Fruit fly (Drosophila melanogaster) whole organism, embryonic: Measurements from ENCODE around the gene Arl4.

Source experiments
- Atf-2 ChIP-seq: fragments of 200-800 bp; sonication (Bioruptor generic); optimal IDR thresholded peaks from 2 replicates; lab custom pipeline; 2016; ENCODE audit warnings: missing biosample characterization, missing genetic modification characterization
- Atf3 ChIP-seq: fragments of 200-800 bp; sonication (Bioruptor generic); optimal IDR thresholded peaks from 3 replicates; lab custom pipeline; 2016; ENCODE audit warnings: missing biosample characterization, missing genetic modification characterization
- Blimp-1 ChIP-seq: fragments of 200-800 bp; sonication (Bioruptor generic); optimal IDR thresholded peaks from 3 replicates; lab custom pipeline; 2018; ENCODE audit warnings: missing biosample characterization, missing genetic modification characterization, mild to moderate bottlenecking, moderate library complexity, missing genetic modification reagents
- CG10147 ChIP-seq: fragments of 200-800 bp; sonication (Bioruptor generic); optimal IDR thresholded peaks from 2 replicates; lab custom pipeline; 2019; ENCODE audit warnings: missing biosample characterization, mild to moderate bottlenecking, missing genetic modification characterization, moderate library complexity
- CG10565 ChIP-seq: fragments of 200-800 bp; sonication (Bioruptor generic); optimal IDR thresholded peaks from 3 replicates; lab custom pipeline; 2016; ENCODE audit warnings: missing biosample characterization, mild to moderate bottlenecking, missing genetic modification characterization
- CG10959 ChIP-seq: fragments of 200-800 bp; sonication (Bioruptor generic); IDR thresholded peaks from 2 replicates; pipeline ENCODE4 v1.3.6; 2022; ENCODE audit warnings: missing biosample characterization, missing genetic modification characterization
- CG12155 ChIP-seq: fragments of 200-800 bp; sonication (Bioruptor generic); optimal IDR thresholded peaks from 3 replicates; lab custom pipeline; 2016; ENCODE audit warnings: missing biosample characterization, missing genetic modification characterization
- CG12769 ChIP-seq: fragments of 200-800 bp; sonication (Bioruptor generic); optimal IDR thresholded peaks from 2 replicates; lab custom pipeline; 2019; ENCODE audit warnings: missing biosample characterization, mild to moderate bottlenecking, missing genetic modification characterization, moderate library complexity
- CG13775 ChIP-seq: fragments of 200-800 bp; sonication (Bioruptor generic); optimal IDR thresholded peaks from 3 replicates; lab custom pipeline; 2017; ENCODE audit warnings: missing biosample characterization, mild to moderate bottlenecking, missing genetic modification characterization
- CG15011 ChIP-seq: fragments of 200-800 bp; sonication (Bioruptor generic); optimal IDR thresholded peaks from 3 replicates; lab custom pipeline; 2018; ENCODE audit warnings: missing biosample characterization, mild to moderate bottlenecking, missing genetic modification characterization
- CG15269 ChIP-seq: fragments of 200-800 bp; sonication (Bioruptor generic); optimal IDR thresholded peaks from 2 replicates; lab custom pipeline; 2018; ENCODE audit warnings: missing biosample characterization, mild to moderate bottlenecking, missing genetic modification characterization, moderate library complexity
- CG15479 ChIP-seq: fragments of 200-800 bp; sonication (Bioruptor generic); optimal IDR thresholded peaks from 3 replicates; lab custom pipeline; 2019; ENCODE audit warnings: missing biosample characterization, mild to moderate bottlenecking, missing genetic modification characterization, moderate library complexity
- CG15514 ChIP-seq: fragments of 200-800 bp; sonication (Bioruptor generic); optimal IDR thresholded peaks from 3 replicates; lab custom pipeline; 2017; ENCODE audit warnings: missing biosample characterization, missing genetic modification characterization, mild to moderate bottlenecking, moderate library complexity, missing genetic modification reagents
- CG15696 ChIP-seq: fragments of 200-800 bp; sonication (Bioruptor generic); optimal IDR thresholded peaks from 2 replicates; lab custom pipeline; 2019; ENCODE audit warnings: missing biosample characterization, mild to moderate bottlenecking, missing genetic modification characterization, moderate library complexity
- CG16779 ChIP-seq: fragments of 200-800 bp; sonication (Bioruptor generic); IDR thresholded peaks from 2 replicates; pipeline ENCODE4 v1.3.6; 2022; ENCODE audit warnings: missing biosample characterization, missing genetic modification characterization
- CG16815 ChIP-seq: fragments of 200-800 bp; sonication (Bioruptor generic); optimal IDR thresholded peaks from 3 replicates; lab custom pipeline; 2017; ENCODE audit warnings: missing biosample characterization, mild to moderate bottlenecking, missing genetic modification characterization
- CG18619 ChIP-seq: fragments of 200-800 bp; sonication (Bioruptor generic); optimal IDR thresholded peaks from 3 replicates; lab custom pipeline; 2017; ENCODE audit warnings: missing biosample characterization, mild to moderate bottlenecking, missing genetic modification characterization
- CG18764 ChIP-seq: fragments of 200-800 bp; sonication (Bioruptor generic); optimal IDR thresholded peaks from 3 replicates; lab custom pipeline; 2016; ENCODE audit warnings: missing biosample characterization, missing genetic modification characterization
- CG2202 ChIP-seq: fragments of 200-800 bp; sonication (Bioruptor generic); optimal IDR thresholded peaks from 2 replicates; lab custom pipeline; 2018; ENCODE audit warnings: missing biosample characterization, mild to moderate bottlenecking, missing genetic modification characterization
- CG33557 ChIP-seq: fragments of 200-800 bp; sonication (Bioruptor generic); optimal IDR thresholded peaks from 2 replicates; lab custom pipeline; 2019; ENCODE audit warnings: missing biosample characterization, mild to moderate bottlenecking, missing genetic modification characterization, moderate library complexity
- CG3838 ChIP-seq: fragments of 200-800 bp; sonication (Bioruptor generic); optimal IDR thresholded peaks from 3 replicates; lab custom pipeline; 2016; ENCODE audit warnings: missing biosample characterization, missing genetic modification characterization
- CG42726 ChIP-seq: fragments of 200-800 bp; sonication (Bioruptor generic); IDR thresholded peaks from 2 replicates; pipeline ENCODE4 v1.3.6; 2022; ENCODE audit warnings: missing biosample characterization, missing genetic modification characterization; ENCODE audit not compliant: partially characterized antibody
- CG4360 ChIP-seq: fragments of 200-800 bp; sonication (Bioruptor generic); IDR thresholded peaks from 2 replicates; pipeline ENCODE4 v1.3.6; 2022; ENCODE audit warnings: missing biosample characterization, missing genetic modification characterization
- CG6654 ChIP-seq: fragments of 200-800 bp; sonication (Bioruptor generic); optimal IDR thresholded peaks from 2 replicates; lab custom pipeline; 2017; ENCODE audit warnings: missing biosample characterization, mild to moderate bottlenecking, missing genetic modification characterization
- CG6689 ChIP-seq: fragments of 200-800 bp; sonication (Bioruptor generic); IDR thresholded peaks from 2 replicates; pipeline ENCODE4 v1.3.6; 2022; ENCODE audit warnings: missing biosample characterization, missing genetic modification characterization
- CG7372 ChIP-seq: fragments of 200-800 bp; sonication (Bioruptor generic); IDR thresholded peaks from 2 replicates; pipeline ENCODE4 v1.3.6; 2022; ENCODE audit warnings: missing biosample characterization, missing genetic modification characterization
- CG9797 ChIP-seq: fragments of 200-800 bp; sonication (Bioruptor generic); optimal IDR thresholded peaks from 3 replicates; lab custom pipeline; 2018; ENCODE audit warnings: missing biosample characterization, mild to moderate bottlenecking, missing genetic modification characterization
- CTCF ChIP-seq: fragments of 200-800 bp; sonication (Bioruptor generic); optimal IDR thresholded peaks from 2 replicates; lab custom pipeline; 2017; ENCODE audit warnings: missing biosample characterization, mild to moderate bottlenecking, missing genetic modification characterization, moderate library complexity
- Dfd ChIP-seq, 2 experiments: fragments of >200 bp; optimal IDR thresholded peaks; 2 replicates each; lab custom pipeline; 2017; ENCODE audit warnings: missing biosample characterization in 2 of 2, missing genetic modification characterization in 2 of 2
- Dref ChIP-seq: fragments of 200-800 bp; sonication (Bioruptor generic); IDR thresholded peaks from 2 replicates; pipeline ENCODE4 v1.3.6; 2022; ENCODE audit warnings: missing biosample characterization, missing genetic modification characterization
- Ets97D ChIP-seq: fragments of 200-800 bp; sonication (Bioruptor generic); optimal IDR thresholded peaks from 3 replicates; lab custom pipeline; 2016; ENCODE audit warnings: missing biosample characterization, missing genetic modification characterization
- H15 ChIP-seq: fragments of 200-800 bp; sonication (Bioruptor generic); IDR thresholded peaks from 3 replicates; pipeline ENCODE4 v1.3.6; 2022; ENCODE audit warnings: missing biosample characterization, missing genetic modification characterization
- Myb ChIP-seq: fragments of 200-800 bp; sonication (Bioruptor generic); optimal IDR thresholded peaks from 2 replicates; lab custom pipeline; 2016; ENCODE audit warnings: missing biosample characterization, missing genetic modification characterization
- NC2α ChIP-seq: fragments of 200-800 bp; sonication (Bioruptor generic); optimal IDR thresholded peaks from 2 replicates; lab custom pipeline; 2016; ENCODE audit warnings: missing biosample characterization, missing genetic modification characterization
- PHDP ChIP-seq: fragments of 200-800 bp; sonication (Bioruptor generic); optimal IDR thresholded peaks from 3 replicates; lab custom pipeline; 2018; ENCODE audit warnings: missing biosample characterization, mild to moderate bottlenecking, missing genetic modification characterization, moderate library complexity
- Ptx1 ChIP-seq: fragments of 200-800 bp; sonication (Bioruptor generic); IDR thresholded peaks from 2 replicates; pipeline ENCODE4 v1.3.6; 2022; ENCODE audit warnings: missing biosample characterization, missing genetic modification characterization
- Vsx1 ChIP-seq: fragments of 200-800 bp; sonication (Bioruptor generic); optimal IDR thresholded peaks from 2 replicates; lab custom pipeline; 2017; ENCODE audit warnings: missing biosample characterization, mild to moderate bottlenecking, missing genetic modification characterization, missing genetic modification reagents
- bigmax ChIP-seq: fragments of 200-800 bp; sonication (Bioruptor generic); optimal IDR thresholded peaks from 2 replicates; lab custom pipeline; 2018; ENCODE audit warnings: missing biosample characterization, mild to moderate bottlenecking, missing genetic modification characterization
- br ChIP-seq: fragments of >200 bp; optimal IDR thresholded peaks from 2 replicates; lab custom pipeline; 2017
- cwo ChIP-seq: fragments of 200-800 bp; sonication (Bioruptor generic); optimal IDR thresholded peaks from 3 replicates; lab custom pipeline; 2017; ENCODE audit warnings: missing biosample characterization, missing genetic modification characterization, mild to moderate bottlenecking, moderate library complexity, missing genetic modification reagents
- dmrt99B ChIP-seq: fragments of 200-800 bp; sonication (Bioruptor generic); optimal IDR thresholded peaks from 2 replicates; lab custom pipeline; 2018; ENCODE audit warnings: missing biosample characterization, mild to moderate bottlenecking, missing genetic modification characterization, moderate library complexity
- emc ChIP-seq: fragments of 200-800 bp; sonication (Bioruptor generic); optimal IDR thresholded peaks from 2 replicates; lab custom pipeline; 2016; ENCODE audit warnings: missing biosample characterization, missing genetic modification characterization
- esg ChIP-seq: fragments of 200-800 bp; sonication (Bioruptor generic); conservative IDR thresholded peaks from 2 replicates; pipeline ENCODE4 v1.3.6; 2022; ENCODE audit warnings: missing biosample characterization, missing genetic modification characterization
- gcm2 ChIP-seq: fragments of 200-800 bp; sonication (Bioruptor generic); optimal IDR thresholded peaks from 2 replicates; lab custom pipeline; 2016; ENCODE audit warnings: missing biosample characterization, missing genetic modification characterization
- grn ChIP-seq: fragments of 200-800 bp; sonication (Bioruptor generic); optimal IDR thresholded peaks from 3 replicates; lab custom pipeline; 2017; ENCODE audit warnings: missing biosample characterization, missing genetic modification characterization
- gro ChIP-seq: fragments of 200-800 bp; sonication (Bioruptor generic); optimal IDR thresholded peaks from 2 replicates; lab custom pipeline; 2016; ENCODE audit warnings: missing biosample characterization, missing genetic modification characterization
- nom ChIP-seq: fragments of 200-800 bp; sonication (Bioruptor generic); optimal IDR thresholded peaks from 2 replicates; lab custom pipeline; 2017; ENCODE audit warnings: missing biosample characterization, missing genetic modification characterization, mild to moderate bottlenecking, moderate library complexity, missing genetic modification reagents
- pfk ChIP-seq: fragments of 200-800 bp; sonication (Bioruptor generic); optimal IDR thresholded peaks from 2 replicates; lab custom pipeline; 2018; ENCODE audit warnings: missing biosample characterization, mild to moderate bottlenecking, missing genetic modification characterization, moderate library complexity
- sc ChIP-seq, 3 experiments: fragments of >200 bp in 2 of 3; fragments of 200-800 bp in 1 of 3; sonication (Bioruptor generic) in 1 of 3; optimal IDR thresholded peaks; 2 replicates in 2 of 3; 3 replicates in 1 of 3; lab custom pipeline; 2017; ENCODE audit warnings: mild to moderate bottlenecking in 1 of 3, missing biosample characterization in 1 of 3, missing genetic modification characterization in 1 of 3, missing genetic modification reagents in 1 of 3
- sug ChIP-seq: fragments of 200-800 bp; optimal IDR thresholded peaks from 2 replicates; lab custom pipeline; 2019; ENCODE audit warnings: missing biosample characterization, mild to moderate bottlenecking, missing genetic modification characterization, moderate library complexity
- ttk ChIP-seq: fragments of 200-800 bp; sonication (Bioruptor generic); IDR thresholded peaks from 2 replicates; pipeline ENCODE4 v2.1.2; 2022; ENCODE audit warnings: missing biosample characterization, missing genetic modification characterization
- usp ChIP-seq: fragments of >200 bp; optimal IDR thresholded peaks from 2 replicates; lab custom pipeline; 2017; ENCODE audit warnings: missing biosample characterization, missing genetic modification characterization

Arl4 gene

dm6 chr4:225824-226223 is 46.6 kb upstream of the Arl4 start (continued):
- TF ChIP-seq Myb (GFP tag; lab: Kevin White, UChicago) (no peak), Atf-2 (GFP tag; lab: Kevin White, UChicago) (peak; percentile 8), nom (GFP tag; lab: Kevin White, UChicago) (peak; percentile 33), NC2α (GFP tag; lab: Kevin White, UChicago) (no peak), grn (no peak), CG15696 (tag; lab: Kevin White, UChicago) (peak; percentile 84), esg (GFP tag; lab: Robert Waterston, UW) (no peak), sug (tag; lab: Kevin White, UChicago) (peak; percentile 38), dmrt99B (no peak), PHDP (tag; lab: Kevin White, UChicago) (peak; percentile 34), CG16779 (GFP tag; lab: Robert Waterston, UW) (no peak), CG10959 (GFP tag; lab: Robert Waterston, UW) (no peak), CG4360 (peak; percentile 30; the same call in 1 of the 2 replicates), CG9797 (no peak), emc (GFP tag; lab: Kevin White, UChicago) (no peak), Ets97D (GFP tag; lab: Kevin White, UChicago) (no peak), CG15011 (GFP tag; lab: Kevin White, UChicago) (peak; percentile 34), CG13775 (GFP tag; lab: Kevin White, UChicago) (no peak), CG15479 (GFP tag; lab: Kevin White, UChicago) (peak; percentile 61), sc (optimal IDR thresholded peaks at IDR 0.05; lab: Kevin White, UChicago) (no peak), sc (GFP tag; optimal IDR thresholded peaks at IDR 0.05; lab: Kevin White, UChicago) (peak; percentile 28), CG12769 (tag; lab: Kevin White, UChicago) (peak; percentile 41), CG12155 (GFP tag; lab: Kevin White, UChicago) (no peak), CG6689 (GFP tag; lab: Robert Waterston, UW) (no peak), pfk (GFP tag; lab: Kevin White, UChicago) (peak; percentile 49), H15 (no peak), usp (GFP tag; lab: Kevin White, UChicago) (no peak), gro (GFP tag; lab: Kevin White, UChicago) (no peak), bigmax (GFP tag; lab: Kevin White, UChicago) (no peak), CG42726 (GFP tag; lab: Robert Waterston, UW) (no peak), gcm2 (no peak), Dref (GFP tag; lab: Robert Waterston, UW) (no peak), cwo (GFP tag; lab: Kevin White, UChicago) (no peak), CG10147 (GFP tag; lab: Kevin White, UChicago) (no peak), CG15514 (no peak), Blimp-1 (no peak), Vsx1 (peak; percentile 49), CG15269 (no peak), CTCF (GFP tag; lab: Kevin White, UChicago) (no peak), CG18619 (GFP tag; lab: Kevin White, UChicago) (peak; percentile 24), CG3838 (GFP tag; lab: Kevin White, UChicago) (peak; percentile 4), CG2202 (tag; lab: Kevin White, UChicago) (peak; percentile 51), br (lab: Kevin White, UChicago) (no peak), Ptx1 (GFP tag; lab: Robert Waterston, UW) (no peak), CG33557 (peak; percentile 75), CG10565 (GFP tag; lab: Kevin White, UChicago) (no peak), ttk (GFP tag; lab: Robert Waterston, UW) (no peak), CG16815 (GFP tag; lab: Kevin White, UChicago) (no peak), Dfd (GFP tag; optimal IDR thresholded peaks at IDR 0.05; lab: Kevin White, UChicago) (no peak), Atf3 (GFP tag; lab: Kevin White, UChicago) (no peak), CG6654 (GFP tag; lab: Kevin White, UChicago) (no peak), CG18764 (GFP tag; lab: Kevin White, UChicago) (peak; percentile 13), CG7372 (no peak)
